Worm (Caenorhabditis elegans) whole organism, L3 larva: Measurements from ENCODE around the gene immp-2.

ENCODE experiments used
- ceh-16 ChIP-seq: sonication (generic microtip); optimal IDR thresholded peaks from 2 replicates; lab custom pipeline; 2017; ENCODE audit warnings: missing biosample characterization, missing genetic modification characterization
- ceh-9 ChIP-seq: sonication (generic microtip); optimal IDR thresholded peaks from 2 replicates; lab custom pipeline; 2018; ENCODE audit warnings: missing biosample characterization, missing genetic modification characterization
- elt-1 ChIP-seq: fragments of 150-350 bp; optimal IDR thresholded peaks from 2 replicates; lab custom pipeline; 2014; ENCODE audit warnings: missing biosample characterization, missing genetic modification characterization
- elt-3 ChIP-seq, 3 experiments: fragments of 150-350 bp in 1 of 3; sonication (generic microtip) in 2 of 3; optimal IDR thresholded peaks; 2 replicates in 2 of 3; 4 replicates in 1 of 3; lab custom pipeline; 2014 to 2017; ENCODE audit warnings: missing biosample characterization in 3 of 3, missing genetic modification characterization in 3 of 3
- fos-1 ChIP-seq: fragments of 150-350 bp; optimal IDR thresholded peaks from 2 replicates; lab custom pipeline; 2014; ENCODE audit warnings: missing biosample characterization, missing genetic modification characterization
- nfya-1 ChIP-seq: sonication (generic microtip); optimal IDR thresholded peaks from 2 replicates; lab custom pipeline; 2017; ENCODE audit warnings: missing genetic modification characterization, mild to moderate bottlenecking, missing compliant biosample characterization, antibody characterized with exemption, moderate library complexity; ENCODE audit not compliant: insufficient read depth
- nhr-11 ChIP-seq: fragments of 150-350 bp; optimal IDR thresholded peaks from 2 replicates; lab custom pipeline; 2014; ENCODE audit warnings: missing biosample characterization, missing genetic modification characterization
- nhr-67 ChIP-seq: fragments of 150-350 bp; optimal IDR thresholded peaks from 2 replicates; lab custom pipeline; 2014; ENCODE audit warnings: missing biosample characterization, missing genetic modification characterization
- tbx-2 ChIP-seq: sonication (generic microtip); optimal IDR thresholded peaks from 2 replicates; lab custom pipeline; 2016; ENCODE audit warnings: mild to moderate bottlenecking, missing genetic modification characterization, missing compliant biosample characterization
- unc-39 ChIP-seq: sonication (generic microtip); optimal IDR thresholded peaks from 4 replicates; lab custom pipeline; 2017; ENCODE audit warnings: missing biosample characterization, missing genetic modification characterization
- unc-62 ChIP-seq: fragments of 150-350 bp; sonication (generic microtip); optimal IDR thresholded peaks from 4 replicates; lab custom pipeline; 2014; ENCODE audit warnings: missing biosample characterization, missing genetic modification reagents, missing genetic modification characterization
- zag-1 ChIP-seq: fragments of 150-350 bp; optimal IDR thresholded peaks from 2 replicates; lab custom pipeline; 2014; ENCODE audit warnings: missing biosample characterization, missing genetic modification characterization

ce11 chrIV:1044287-1044686 lies 38.6 kb upstream of the immp-2 start, which contains the start of gene Y55F3AM.11:
- TF ChIP-seq fos-1 (tag; lab: Kevin White, UChicago) (no peak), unc-62 (GFP tag; lab: Kevin White, UChicago) (no peak), ceh-9 (tag; lab: Kevin White, UChicago) (no peak), elt-1 (no peak), tbx-2 (tag; lab: Kevin White, UChicago) (no peak), ceh-16 (tag; lab: Kevin White, UChicago) (no peak), zag-1 (tag; lab: Kevin White, UChicago) (no peak), nhr-67 (tag; lab: Kevin White, UChicago) (no peak), unc-39 (tag; lab: Kevin White, UChicago) (no peak), nfya-1 (tag; lab: Kevin White, UChicago) (no peak), elt-3 (tag; optimal IDR thresholded peaks at IDR 0.05; lab: Kevin White, UChicago) (no peak), nhr-11 (no peak)
